Worm (Caenorhabditis elegans): ENCODE measurements around the gene R01H2.7.

DNA sequence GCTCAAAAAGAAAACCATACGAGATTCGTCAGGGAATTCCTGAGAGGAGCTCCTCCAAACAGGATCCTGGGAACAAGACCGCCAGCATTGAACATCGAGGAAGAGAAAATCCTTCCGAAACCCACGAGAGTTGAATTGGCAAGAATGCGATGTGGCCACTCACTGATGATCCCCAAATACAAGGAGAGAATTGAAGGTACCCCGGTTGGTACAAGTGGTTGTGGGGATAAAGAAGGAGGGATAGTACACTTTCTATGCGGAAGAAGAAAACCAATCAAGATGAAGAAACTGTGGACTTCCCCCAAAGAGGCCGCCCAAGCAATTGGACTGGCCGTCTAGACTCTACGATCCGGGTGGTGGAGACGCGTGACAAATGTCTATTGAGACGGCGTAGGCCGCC, 17.5 kb upstream of the R01H2.7 start:
- TF ChIP-seq med-1 (GFP tag; optimal IDR thresholded peaks at IDR 0.05; ENCODE audit: insufficient read depth) = no peak
- no peak for TF ChIP-seq klf-2 (GFP tag; conservative IDR thresholded peaks at IDR 0.05)
- no peak for TF ChIP-seq ref-1 (GFP tag; conservative IDR thresholded peaks at IDR 0.05)
- TF ChIP-seq tab-1 (GFP tag; IDR thresholded peaks at IDR 0.05) = no peak
- TF ChIP-seq flt-1 (GFP tag; IDR thresholded peaks at IDR 0.05) = no peak
- TF ChIP-seq ztf-29 (GFP tag; IDR thresholded peaks at IDR 0.05) = no peak
- no peak for TF ChIP-seq cog-1 (tag; optimal IDR thresholded peaks at IDR 0.05)
- TF ChIP-seq T22C8.4 (GFP tag; IDR thresholded peaks at IDR 0.05) = no peak

All from whole organism, midembryonic.